Fruit fly (Drosophila melanogaster): Measurements from ENCODE around the gene CG43155.

The CG43155 gene

dm6 chrX:11521561-11522546 is 62.3 kb downstream of the CG43155 start (continued):
- TF ChIP-seq CG1529 (GFP tag; optimal IDR thresholded peaks at IDR 0.05), result peak; percentile 33
- TF ChIP-seq CG31224 (GFP tag; IDR thresholded peaks at IDR 0.05), result no peak
- TF ChIP-seq D19A (tag; optimal IDR thresholded peaks at IDR 0.05), result peak; percentile 99
- TF ChIP-seq Hr39 (optimal IDR thresholded peaks at IDR 0.05), result no peak
- TF ChIP-seq CG9215 (GFP tag; IDR thresholded peaks at IDR 0.05), result peak; percentile 25; the same call in 1 of the 2 replicates
- peak; percentile 76 for TF ChIP-seq dmrt99B (tag; optimal IDR thresholded peaks at IDR 0.05)
- peak; percentile 82 for TF ChIP-seq Sox102F (GFP tag; optimal IDR thresholded peaks at IDR 0.05)
- TF ChIP-seq Hmx (GFP tag; optimal IDR thresholded peaks at IDR 0.05), result no peak
- TF ChIP-seq E2f1 (GFP tag; IDR thresholded peaks at IDR 0.05), result peak; percentile 65
- TF ChIP-seq chinmo (GFP tag; IDR thresholded peaks at IDR 0.05; ENCODE audit: partially characterized antibody), result 0 out of 4 replicates have a peak, but pooled peaks have one; percentile 41
- TF ChIP-seq Oli (tag; optimal IDR thresholded peaks at IDR 0.05), result peak; percentile 72
- TF ChIP-seq salm (tag; optimal IDR thresholded peaks at IDR 0.05), result peak; percentile 47
- TF ChIP-seq gem (tag; optimal IDR thresholded peaks at IDR 0.05), result peak; percentile 85
- peak; percentile 89 for TF ChIP-seq sens (GFP tag)
- no peak for TF ChIP-seq CG10431 (GFP tag; optimal IDR thresholded peaks at IDR 0.05)
- TF ChIP-seq CG1602 (GFP tag; optimal IDR thresholded peaks at IDR 0.05), result peak; percentile 46
- no peak for TF ChIP-seq tll (GFP tag; optimal IDR thresholded peaks at IDR 0.05)
- no peak for TF ChIP-seq Oaz (GFP tag; IDR thresholded peaks at IDR 0.05)
- TF ChIP-seq CG7928 (GFP tag; optimal IDR thresholded peaks at IDR 0.05), result no peak
- peak; percentile 75 for TF ChIP-seq CG13424 (tag; optimal IDR thresholded peaks at IDR 0.05)
- no peak for TF ChIP-seq CG9797 (GFP tag; optimal IDR thresholded peaks at IDR 0.05)
- peak; percentile 58 for TF ChIP-seq Hsf (GFP tag; optimal IDR thresholded peaks at IDR 0.05)
- peak; percentile 41 for TF ChIP-seq CG9437 (GFP tag; optimal IDR thresholded peaks at IDR 0.05)
- TF ChIP-seq CG8765 (GFP tag; IDR thresholded peaks at IDR 0.05), result no peak
- no peak for TF ChIP-seq CG16863 (GFP tag; optimal IDR thresholded peaks at IDR 0.05)
- peak; percentile 72 for TF ChIP-seq CG30403 (GFP tag; optimal IDR thresholded peaks at IDR 0.05)
- 0 out of 2 replicates have a peak, but pooled peaks have one; percentile 27 for TF ChIP-seq ssp (GFP tag; IDR thresholded peaks at IDR 0.05)
- TF ChIP-seq ind (GFP tag; optimal IDR thresholded peaks at IDR 0.05), result peak; percentile 56
- TF ChIP-seq klu (GFP tag; IDR thresholded peaks at IDR 0.05), result no peak
- no peak for TF ChIP-seq insv (GFP tag; optimal IDR thresholded peaks at IDR 0.05)
- TF ChIP-seq row (GFP tag; IDR thresholded peaks at IDR 0.05), result peak; percentile 87
- peak; percentile 59; the same call in 1 of the 2 replicates for TF ChIP-seq chm (GFP tag; IDR thresholded peaks at IDR 0.05)
- no peak for TF ChIP-seq en (GFP tag; optimal IDR thresholded peaks at IDR 0.05)
- peak; percentile 12 for TF ChIP-seq Spps (tag; optimal IDR thresholded peaks at IDR 0.05)
- peak; percentile 37; the same call in 1 of the 2 replicates for TF ChIP-seq ara (GFP tag; IDR thresholded peaks at IDR 0.05)
- TF ChIP-seq CG1024 (GFP tag; IDR thresholded peaks at IDR 0.05), result no peak
- peak; percentile 32; the same call in 2 of the 3 replicates for TF ChIP-seq croc (GFP tag; conservative IDR thresholded peaks at IDR 0.05)
- TF ChIP-seq CG34224 (GFP tag; IDR thresholded peaks at IDR 0.05; ENCODE audit: partially characterized antibody), result no peak
- TF ChIP-seq Max (GFP tag; optimal IDR thresholded peaks at IDR 0.05), result no peak
- TF ChIP-seq Lhr (GFP tag; optimal IDR thresholded peaks at IDR 0.05), result peak; percentile 20
- peak; percentile 80 for TF ChIP-seq Ptx1 (GFP tag; IDR thresholded peaks at IDR 0.05)
- peak; percentile 26 for TF ChIP-seq Nf-YC (tag; optimal IDR thresholded peaks at IDR 0.05)
- TF ChIP-seq lilli (GFP tag; optimal IDR thresholded peaks at IDR 0.05), result peak; percentile 30
- TF ChIP-seq CG32532 (GFP tag; IDR thresholded peaks at IDR 0.05), result peak; percentile 29; the same call in 1 of the 2 replicates
- peak; percentile 49 for TF ChIP-seq Hmr (GFP tag; optimal IDR thresholded peaks at IDR 0.05)
- TF ChIP-seq CG10147 (GFP tag; optimal IDR thresholded peaks at IDR 0.05), result peak; percentile 60
- peak; percentile 24 for TF ChIP-seq tio (GFP tag; optimal IDR thresholded peaks at IDR 0.05)
- TF ChIP-seq zen (tag; optimal IDR thresholded peaks at IDR 0.05), result peak; percentile 17
